Fruit fly (Drosophila melanogaster) whole organism, embryonic: ENCODE results near the gene Tg.

ENCODE experiments used
- Antp ChIP-seq: fragments of 200-800 bp; sonication (Bioruptor generic); optimal IDR thresholded peaks from 3 replicates; lab custom pipeline; 2016; ENCODE audit warnings: missing biosample characterization, missing genetic modification characterization
- Atf-2 ChIP-seq: fragments of 200-800 bp; sonication (Bioruptor generic); optimal IDR thresholded peaks from 2 replicates; lab custom pipeline; 2016; ENCODE audit warnings: missing biosample characterization, missing genetic modification characterization
- Blimp-1 ChIP-seq: fragments of 200-800 bp; sonication (Bioruptor generic); optimal IDR thresholded peaks from 3 replicates; lab custom pipeline; 2018; ENCODE audit warnings: missing biosample characterization, missing genetic modification characterization, mild to moderate bottlenecking, moderate library complexity, missing genetic modification reagents
- CG10321 ChIP-seq: fragments of 200-800 bp; sonication (Bioruptor generic); IDR thresholded peaks from 2 replicates; pipeline ENCODE4 v1.3.6; 2022; ENCODE audit warnings: missing biosample characterization, missing genetic modification characterization
- CG10565 ChIP-seq: fragments of 200-800 bp; sonication (Bioruptor generic); optimal IDR thresholded peaks from 3 replicates; lab custom pipeline; 2016; ENCODE audit warnings: missing biosample characterization, mild to moderate bottlenecking, missing genetic modification characterization
- CG11504 ChIP-seq: fragments of 200-800 bp; sonication (Bioruptor generic); optimal IDR thresholded peaks from 3 replicates; lab custom pipeline; 2019; ENCODE audit warnings: missing biosample characterization, mild to moderate bottlenecking, missing genetic modification characterization, moderate library complexity
- CG11695 ChIP-seq: fragments of 200-800 bp; sonication (Bioruptor generic); IDR thresholded peaks from 3 replicates; pipeline ENCODE4 v1.3.6; 2022; ENCODE audit warnings: missing biosample characterization, missing genetic modification characterization
- CG12236 ChIP-seq: fragments of 200-800 bp; sonication (Bioruptor generic); optimal IDR thresholded peaks from 2 replicates; lab custom pipeline; 2016; ENCODE audit warnings: missing biosample characterization, missing genetic modification characterization
- CG12769 ChIP-seq: fragments of 200-800 bp; sonication (Bioruptor generic); optimal IDR thresholded peaks from 2 replicates; lab custom pipeline; 2019; ENCODE audit warnings: missing biosample characterization, mild to moderate bottlenecking, missing genetic modification characterization, moderate library complexity
- CG13624 ChIP-seq: fragments of 200-800 bp; sonication (Bioruptor generic); optimal IDR thresholded peaks from 2 replicates; lab custom pipeline; 2016; ENCODE audit warnings: missing biosample characterization, missing genetic modification characterization
- CG14014 ChIP-seq: fragments of 200-800 bp; sonication (Bioruptor generic); IDR thresholded peaks from 2 replicates; pipeline ENCODE4 v1.3.6; 2022; ENCODE audit warnings: missing biosample characterization, missing genetic modification characterization
- CG1529 ChIP-seq: fragments of 200-800 bp; sonication (Bioruptor generic); optimal IDR thresholded peaks from 3 replicates; lab custom pipeline; 2018; ENCODE audit warnings: missing biosample characterization, missing genetic modification characterization
- CG17328 ChIP-seq: fragments of 200-800 bp; sonication (Bioruptor generic); IDR thresholded peaks from 2 replicates; pipeline ENCODE4 v1.3.6; 2022; ENCODE audit warnings: missing biosample characterization, missing genetic modification characterization
- CG2202 ChIP-seq: fragments of 200-800 bp; sonication (Bioruptor generic); optimal IDR thresholded peaks from 2 replicates; lab custom pipeline; 2018; ENCODE audit warnings: missing biosample characterization, mild to moderate bottlenecking, missing genetic modification characterization
- CG2875 ChIP-seq: fragments of 200-800 bp; sonication (Bioruptor generic); optimal IDR thresholded peaks from 2 replicates; lab custom pipeline; 2017; ENCODE audit warnings: missing biosample characterization, mild to moderate bottlenecking, missing genetic modification characterization, missing genetic modification reagents
- CG31224 ChIP-seq: fragments of 200-800 bp; sonication (Bioruptor generic); IDR thresholded peaks from 2 replicates; pipeline ENCODE4 v1.3.6; 2022; ENCODE audit warnings: missing biosample characterization, missing genetic modification characterization
- CG33213 ChIP-seq: fragments of 200-800 bp; sonication (Bioruptor generic); optimal IDR thresholded peaks from 3 replicates; lab custom pipeline; 2016; ENCODE audit warnings: missing biosample characterization, missing genetic modification characterization
- CG3407 ChIP-seq: fragments of 200-800 bp; sonication (Bioruptor generic); optimal IDR thresholded peaks from 2 replicates; lab custom pipeline; 2018; ENCODE audit warnings: missing biosample characterization, mild to moderate bottlenecking, missing genetic modification characterization
- CG34422 ChIP-seq: fragments of 200-800 bp; sonication (Bioruptor generic); IDR thresholded peaks from 3 replicates; pipeline ENCODE4 v1.3.6; 2022; ENCODE audit warnings: missing biosample characterization, missing genetic modification characterization
- CG3726 ChIP-seq: fragments of 200-800 bp; sonication (Bioruptor generic); IDR thresholded peaks from 3 replicates; pipeline ENCODE4, ENCODE4 v1.3.6; 2022; ENCODE audit warnings: missing biosample characterization, missing genetic modification characterization
- CG3995 ChIP-seq: fragments of 200-800 bp; sonication (Bioruptor generic); optimal IDR thresholded peaks from 3 replicates; lab custom pipeline; 2016; ENCODE audit warnings: missing biosample characterization, missing genetic modification characterization
- CG43689 ChIP-seq: fragments of 200-800 bp; sonication (Bioruptor generic); IDR thresholded peaks from 2 replicates; pipeline ENCODE4 v1.3.6; 2022; ENCODE audit warnings: missing biosample characterization, missing genetic modification characterization
- CG5245 ChIP-seq: fragments of 200-800 bp; sonication (Bioruptor generic); optimal IDR thresholded peaks from 3 replicates; lab custom pipeline; 2016; ENCODE audit warnings: missing biosample characterization, missing genetic modification characterization
- CG9876 ChIP-seq: fragments of 200-800 bp; sonication (Bioruptor generic); optimal IDR thresholded peaks from 2 replicates; lab custom pipeline; 2016; ENCODE audit warnings: missing biosample characterization, missing genetic modification characterization
- Dbx ChIP-seq: fragments of 200-800 bp; sonication (Bioruptor generic); IDR thresholded peaks from 3 replicates; pipeline ENCODE4 v1.3.6; 2022; ENCODE audit warnings: missing biosample characterization, missing genetic modification characterization
- Dfd ChIP-seq, 2 experiments: fragments of >200 bp; optimal IDR thresholded peaks; 2 replicates each; lab custom pipeline; 2017; ENCODE audit warnings: missing biosample characterization in 2 of 2, missing genetic modification characterization in 2 of 2
- Dp ChIP-seq: fragments of 200-800 bp; sonication (Bioruptor generic); optimal IDR thresholded peaks from 2 replicates; lab custom pipeline; 2018; ENCODE audit warnings: missing biosample characterization, mild to moderate bottlenecking, missing genetic modification characterization, moderate library complexity
- E2f2 ChIP-seq: fragments of 200-800 bp; sonication (Bioruptor generic); IDR thresholded peaks from 2 replicates; pipeline ENCODE4 v1.3.6; 2022; ENCODE audit warnings: missing biosample characterization, missing genetic modification characterization
- Elba2 ChIP-seq: fragments of 200-800 bp; sonication (Bioruptor generic); optimal IDR thresholded peaks from 3 replicates; lab custom pipeline; 2016; ENCODE audit warnings: missing biosample characterization, missing genetic modification characterization
- NFAT ChIP-seq: fragments of 200-800 bp; sonication (Bioruptor generic); IDR thresholded peaks from 2 replicates; pipeline ENCODE4 v1.3.6; 2022; ENCODE audit warnings: missing biosample characterization, missing genetic modification characterization
- Nf-YB ChIP-seq: fragments of 200-800 bp; sonication (Bioruptor generic); optimal IDR thresholded peaks from 3 replicates; lab custom pipeline; 2019; ENCODE audit warnings: missing biosample characterization, mild to moderate bottlenecking, missing genetic modification characterization, moderate library complexity
- Xbp1 ChIP-seq: fragments of 200-800 bp; sonication (Bioruptor generic); optimal IDR thresholded peaks from 3 replicates; lab custom pipeline; 2016; ENCODE audit warnings: missing biosample characterization, mild to moderate bottlenecking, missing genetic modification characterization
- bowl ChIP-seq: fragments of 200-800 bp; sonication (Bioruptor generic); IDR thresholded peaks from 2 replicates; pipeline ENCODE4 v1.3.6; 2022; ENCODE audit warnings: missing biosample characterization, missing genetic modification characterization
- br ChIP-seq: fragments of >200 bp; optimal IDR thresholded peaks from 2 replicates; lab custom pipeline; 2017
- cad ChIP-seq: fragments of >200 bp; optimal IDR thresholded peaks from 2 replicates; lab custom pipeline; 2017; ENCODE audit warnings: missing biosample characterization, missing genetic modification characterization
- chm ChIP-seq: fragments of 200-800 bp; sonication (Bioruptor generic); IDR thresholded peaks from 2 replicates; pipeline ENCODE4 v1.3.6; 2022; ENCODE audit warnings: missing biosample characterization, missing genetic modification characterization
- croc ChIP-seq: fragments of 200-800 bp; sonication (Bioruptor generic); conservative IDR thresholded peaks from 3 replicates; pipeline ENCODE4 v1.3.6; 2022; ENCODE audit warnings: missing biosample characterization, missing genetic modification characterization
- fu2 ChIP-seq: fragments of 200-800 bp; sonication (Bioruptor generic); optimal IDR thresholded peaks from 2 replicates; lab custom pipeline; 2016; ENCODE audit warnings: missing biosample characterization, missing genetic modification characterization
- gt ChIP-seq: fragments of 200-800 bp; sonication (Bioruptor generic); IDR thresholded peaks from 2 replicates; pipeline ENCODE4 v1.3.6; 2022; ENCODE audit warnings: missing biosample characterization, missing genetic modification characterization
- lab ChIP-seq: fragments of 200-800 bp; sonication (Bioruptor generic); optimal IDR thresholded peaks from 3 replicates; lab custom pipeline; 2017; ENCODE audit warnings: missing biosample characterization, missing genetic modification characterization, mild to moderate bottlenecking, moderate library complexity, missing genetic modification reagents
- lilli ChIP-seq: fragments of 200-800 bp; sonication (Bioruptor generic); optimal IDR thresholded peaks from 3 replicates; lab custom pipeline; 2016; ENCODE audit warnings: missing biosample characterization, missing genetic modification characterization
- mam ChIP-seq: fragments of 200-800 bp; sonication (Bioruptor generic); optimal IDR thresholded peaks from 3 replicates; lab custom pipeline; 2016; ENCODE audit warnings: missing biosample characterization, missing genetic modification characterization
- onecut ChIP-seq: fragments of 200-800 bp; sonication (Bioruptor generic); IDR thresholded peaks from 2 replicates; pipeline ENCODE4 v1.3.6; 2022; ENCODE audit warnings: missing biosample characterization, missing genetic modification characterization
- phol ChIP-seq: fragments of 200-800 bp; sonication (Bioruptor generic); optimal IDR thresholded peaks from 3 replicates; lab custom pipeline; 2018; ENCODE audit warnings: missing biosample characterization, mild to moderate bottlenecking, missing genetic modification characterization, moderate library complexity
- sd ChIP-seq: fragments of 200-800 bp; sonication (Bioruptor generic); optimal IDR thresholded peaks from 3 replicates; lab custom pipeline; 2018; ENCODE audit warnings: missing biosample characterization, mild to moderate bottlenecking, missing genetic modification characterization, moderate library complexity
- sug ChIP-seq: fragments of 200-800 bp; optimal IDR thresholded peaks from 2 replicates; lab custom pipeline; 2019; ENCODE audit warnings: missing biosample characterization, mild to moderate bottlenecking, missing genetic modification characterization, moderate library complexity
- tup ChIP-seq: fragments of 200-800 bp; sonication (Bioruptor generic); optimal IDR thresholded peaks from 2 replicates; lab custom pipeline; 2016; ENCODE audit warnings: missing biosample characterization, mild to moderate bottlenecking, missing genetic modification characterization, moderate library complexity
- unc-4 ChIP-seq: fragments of 200-800 bp; sonication (Bioruptor generic); IDR thresholded peaks from 2 replicates; pipeline ENCODE4 v1.3.6; 2022; ENCODE audit warnings: missing biosample characterization, missing genetic modification characterization; ENCODE audit not compliant: partially characterized antibody
- wor ChIP-seq: fragments of 200-800 bp; sonication (Bioruptor generic); IDR thresholded peaks from 2 replicates; pipeline ENCODE4 v1.3.6; 2022; ENCODE audit warnings: missing biosample characterization, missing genetic modification characterization
- zf30C ChIP-seq: fragments of 200-800 bp; sonication (Bioruptor generic); optimal IDR thresholded peaks from 3 replicates; lab custom pipeline; 2018; ENCODE audit warnings: missing biosample characterization, mild to moderate bottlenecking, missing genetic modification characterization

The Tg gene

dm6 chr2L:8001694-8002627 is 9.2 kb upstream of the Tg start (continued):
- TF ChIP-seq CG33213 (GFP tag; lab: Kevin White, UChicago) (peak; percentile 35), NFAT (GFP tag; lab: Robert Waterston, UW) (peak; percentile 60; the same call in 1 of the 2 replicates), CG14014 (peak; percentile 78), CG13624 (GFP tag; lab: Kevin White, UChicago) (peak; percentile 86), CG5245 (peak; percentile 75), chm (GFP tag; lab: Robert Waterston, UW) (peak; percentile 78; the same call in 1 of the 2 replicates), CG3995 (GFP tag; lab: Kevin White, UChicago) (peak; percentile 30), Xbp1 (peak; percentile 90), croc (GFP tag; lab: Robert Waterston, UW) (peak; percentile 73), Dbx (GFP tag; lab: Robert Waterston, UW) (peak; percentile 76), br (no peak), CG10321 (GFP tag; lab: Robert Waterston, UW) (peak; percentile 50; the same call in 1 of the 2 replicates), lab (peak; percentile 91), gt (GFP tag; lab: Robert Waterston, UW) (peak; percentile 48; the same call in 1 of the 2 replicates), CG11504 (peak; percentile 91), phol (tag; lab: Kevin White, UChicago) (peak; percentile 90), CG2875 (GFP tag; lab: Kevin White, UChicago) (peak; percentile 78), CG2202 (tag; lab: Kevin White, UChicago) (peak; percentile 56), CG12236 (GFP tag; lab: Kevin White, UChicago) (peak; percentile 73), bowl (no peak), CG3726 (peak; percentile 68; the same call in 1 of the 3 replicates), lilli (GFP tag; lab: Kevin White, UChicago) (peak; percentile 88), sd (peak; percentile 68), Antp (peak; percentile 78), mam (GFP tag; lab: Kevin White, UChicago) (peak; percentile 74), Nf-YB (GFP tag; lab: Kevin White, UChicago) (peak; percentile 71), CG12769 (tag; lab: Kevin White, UChicago) (peak; percentile 35), Atf-2 (GFP tag; lab: Kevin White, UChicago) (peak; percentile 90), CG9876 (GFP tag; lab: Kevin White, UChicago) (peak; percentile 65), CG3407 (GFP tag; lab: Kevin White, UChicago) (peak; percentile 71), E2f2 (GFP tag; lab: Robert Waterston, UW) (peak; percentile 71), unc-4 (GFP tag; lab: Robert Waterston, UW) (no peak), CG43689 (GFP tag; lab: Robert Waterston, UW) (no peak), CG1529 (GFP tag; lab: Kevin White, UChicago) (peak; percentile 83), sug (tag; lab: Kevin White, UChicago) (peak; percentile 85), wor (peak; percentile 65), CG31224 (GFP tag; lab: Robert Waterston, UW) (peak; percentile 62), Blimp-1 (GFP tag; lab: Kevin White, UChicago) (peak; percentile 76), Dp (GFP tag; lab: Kevin White, UChicago) (no peak), CG10565 (GFP tag; lab: Kevin White, UChicago) (peak; percentile 39), CG11695 (peak; percentile 93), tup (GFP tag; lab: Kevin White, UChicago) (peak; percentile 10), CG17328 (peak; percentile 71), cad (GFP tag; lab: Kevin White, UChicago) (no peak), CG34422 (GFP tag; lab: Robert Waterston, UW) (peak; percentile 90), onecut (peak; percentile 66), zf30C (no peak), Dfd (GFP tag; optimal IDR thresholded peaks at IDR 0.05; lab: Kevin White, UChicago) (no peak), fu2 (GFP tag; lab: Kevin White, UChicago) (peak; percentile 73), Elba2 (GFP tag; lab: Kevin White, UChicago) (no peak)
